Worm (Caenorhabditis elegans) whole organism, young adult: ENCODE data around the gene F13E9.16.
A peak's percentile ranks its signal among the peaks of the same experiment; 100 is the strongest.

ENCODE experiments used
- B0261.1 ChIP-seq: sonication (generic microtip); optimal IDR thresholded peaks from 2 replicates; lab custom pipeline; 2016; ENCODE audit warnings: mild to moderate bottlenecking, missing genetic modification characterization, moderate library complexity, missing compliant biosample characterization
- C06A6.2 ChIP-seq: fragments of 200-800 bp; sonication (Bioruptor generic); conservative IDR thresholded peaks from 2 replicates; pipeline ENCODE4 v1.3.6; 2022; ENCODE audit warnings: missing genetic modification characterization, missing compliant biosample characterization
- C17E4.6 ChIP-seq: fragments of 200-800 bp; sonication (Bioruptor generic); IDR thresholded peaks from 2 replicates; pipeline ENCODE4 v1.3.6; 2022; ENCODE audit warnings: missing genetic modification reagents, missing genetic modification characterization, missing compliant biosample characterization
- F10E7.11 ChIP-seq: sonication (generic microtip); optimal IDR thresholded peaks from 2 replicates; lab custom pipeline; 2017; ENCODE audit warnings: mild to moderate bottlenecking, missing genetic modification characterization, moderate library complexity, missing compliant biosample characterization
- F22D6.2 ChIP-seq: sonication (generic microtip); optimal IDR thresholded peaks from 2 replicates; lab custom pipeline; 2016; ENCODE audit warnings: mild to moderate bottlenecking, missing genetic modification characterization, missing compliant biosample characterization
- F23B12.7 ChIP-seq: sonication (generic microtip); optimal IDR thresholded peaks from 2 replicates; lab custom pipeline; 2017; ENCODE audit warnings: missing genetic modification characterization, mild to moderate bottlenecking, missing compliant biosample characterization, antibody characterized with exemption, moderate library complexity; ENCODE audit not compliant: insufficient read depth
- F33H1.4 ChIP-seq: fragments of 200-800 bp; sonication (Bioruptor generic); IDR thresholded peaks from 2 replicates; pipeline ENCODE4 v1.3.6; 2022; ENCODE audit warnings: missing genetic modification reagents, missing genetic modification characterization, missing compliant biosample characterization
- F37B4.10 ChIP-seq: fragments of 200-800 bp; sonication (Bioruptor generic); IDR thresholded peaks from 2 replicates; pipeline ENCODE4 v1.3.6; 2022; ENCODE audit warnings: missing genetic modification characterization, missing compliant biosample characterization
- F55B11.4 ChIP-seq: sonication (generic microtip); optimal IDR thresholded peaks from 2 replicates; lab custom pipeline; 2016; ENCODE audit warnings: missing compliant biosample characterization, missing genetic modification characterization, borderline replicate concordance; ENCODE audit not compliant: insufficient read depth
- K11D2.4 ChIP-seq: fragments of 200-800 bp; sonication (Bioruptor generic); IDR thresholded peaks from 2 replicates; pipeline ENCODE4 v1.3.6; 2022; ENCODE audit warnings: missing genetic modification reagents, missing genetic modification characterization, missing compliant biosample characterization
- K12H6.12 ChIP-seq: fragments of 200-800 bp; sonication (Bioruptor generic); optimal IDR thresholded peaks from 2 replicates; lab custom pipeline; 2018; ENCODE audit warnings: mild to moderate bottlenecking, missing genetic modification characterization, missing compliant biosample characterization
- Y56A3A.18 ChIP-seq: fragments of 200-800 bp; sonication (Bioruptor generic); IDR thresholded peaks from 2 replicates; pipeline ENCODE4 v1.3.6; 2022; ENCODE audit warnings: missing genetic modification reagents, missing genetic modification characterization, missing compliant biosample characterization
- Y67H2A.10 ChIP-seq: fragments of 200-800 bp; sonication (Bioruptor generic); conservative IDR thresholded peaks from 2 replicates; pipeline ENCODE4 v1.3.6; 2022; ENCODE audit warnings: missing genetic modification reagents, missing genetic modification characterization, missing compliant biosample characterization
- Y79H2A.3 ChIP-seq: fragments of 200-800 bp; sonication (Bioruptor generic); conservative IDR thresholded peaks from 2 replicates; pipeline ENCODE4 v1.3.6; 2022; ENCODE audit warnings: missing genetic modification reagents, missing genetic modification characterization, missing compliant biosample characterization
- akir-1 ChIP-seq: fragments of 200-800 bp; sonication (Bioruptor generic); optimal IDR thresholded peaks from 2 replicates; lab custom pipeline; 2018; ENCODE audit warnings: mild to moderate bottlenecking, missing genetic modification characterization, moderate library complexity, missing compliant biosample characterization
- aptf-2 ChIP-seq: fragments of 200-800 bp; sonication (Bioruptor generic); conservative IDR thresholded peaks from 2 replicates; pipeline ENCODE4 v1.3.6; 2022; ENCODE audit warnings: missing genetic modification reagents, missing genetic modification characterization, missing compliant biosample characterization
- attf-6 ChIP-seq: fragments of 200-800 bp; sonication (Bioruptor generic); IDR thresholded peaks from 2 replicates; pipeline ENCODE4 v1.3.6; 2022; ENCODE audit warnings: missing genetic modification reagents, missing genetic modification characterization, missing compliant biosample characterization
- bed-1 ChIP-seq: fragments of 200-800 bp; sonication (Bioruptor generic); IDR thresholded peaks from 2 replicates; pipeline ENCODE4 v1.3.6; 2022; ENCODE audit warnings: missing genetic modification reagents, missing genetic modification characterization, missing compliant biosample characterization
- bed-2 ChIP-seq: fragments of 200-800 bp; sonication (Bioruptor generic); IDR thresholded peaks from 2 replicates; pipeline ENCODE4 v1.3.6; 2022; ENCODE audit warnings: missing genetic modification reagents, missing genetic modification characterization, missing compliant biosample characterization
- cebp-1 ChIP-seq, 2 experiments: fragments of 200-800 bp in 1 of 2; sonication (Bioruptor generic) in 1 of 2; sonication (generic microtip) in 1 of 2; IDR thresholded peaks in 1 of 2; optimal IDR thresholded peaks in 1 of 2; 2 replicates each; pipeline versions ENCODE4 v1.3.6 to Lab custom; 2017 to 2022; ENCODE audit warnings: missing compliant biosample characterization in 2 of 2, missing genetic modification characterization in 2 of 2, mild to moderate bottlenecking in 1 of 2, missing genetic modification reagents in 1 of 2, moderate library complexity in 1 of 2
- ceh-58 ChIP-seq: fragments of 200-800 bp; sonication (Bioruptor generic); IDR thresholded peaks from 2 replicates; pipeline ENCODE4 v1.3.6; 2022; ENCODE audit warnings: missing genetic modification characterization, missing compliant biosample characterization
- die-1 ChIP-seq: sonication (generic microtip); optimal IDR thresholded peaks from 2 replicates; lab custom pipeline; 2016; ENCODE audit warnings: missing genotype, mild to moderate bottlenecking, missing genetic modification characterization, missing compliant biosample characterization
- dox-1 ChIP-seq: fragments of 200-800 bp; sonication (Bioruptor generic); IDR thresholded peaks from 2 replicates; pipeline ENCODE4 v1.3.6; 2022; ENCODE audit warnings: missing genetic modification reagents, missing genetic modification characterization, missing compliant biosample characterization
- dpff-1 ChIP-seq: sonication (generic microtip); optimal IDR thresholded peaks from 2 replicates; lab custom pipeline; 2017; ENCODE audit warnings: mild to moderate bottlenecking, missing genetic modification characterization, missing compliant biosample characterization
- egl-18 ChIP-seq: fragments of 200-800 bp; sonication (Bioruptor generic); IDR thresholded peaks from 2 replicates; pipeline ENCODE4 v1.3.6; 2022; ENCODE audit warnings: missing genetic modification reagents, missing genetic modification characterization, missing compliant biosample characterization
- him-1 ChIP-seq: sonication (generic microtip); optimal IDR thresholded peaks from 2 replicates; lab custom pipeline; 2016; ENCODE audit warnings: missing genotype, missing genetic modification reagents, missing genetic modification characterization, missing compliant biosample characterization
- hlh-12 ChIP-seq: sonication (generic microtip); optimal IDR thresholded peaks from 2 replicates; lab custom pipeline; 2016; ENCODE audit warnings: missing genetic modification characterization, missing compliant biosample characterization
- hlh-26 ChIP-seq: fragments of 200-800 bp; sonication (Bioruptor generic); conservative IDR thresholded peaks from 2 replicates; pipeline ENCODE4 v1.3.6; 2022; ENCODE audit warnings: missing genetic modification reagents, missing genetic modification characterization, missing compliant biosample characterization
- lag-1 ChIP-seq: fragments of 200-800 bp; sonication (Bioruptor generic); IDR thresholded peaks from 2 replicates; pipeline ENCODE4 v1.3.6; 2022; ENCODE audit warnings: missing genetic modification reagents, missing genetic modification characterization, missing compliant biosample characterization
- let-526 ChIP-seq: fragments of 200-800 bp; sonication (Bioruptor generic); IDR thresholded peaks from 2 replicates; pipeline ENCODE4 v1.3.6; 2022; ENCODE audit warnings: missing genetic modification reagents, missing genetic modification characterization, missing compliant biosample characterization
- let-607 ChIP-seq, 2 experiments: fragments of 200-800 bp in 1 of 2; sonication (Bioruptor generic) in 1 of 2; sonication (generic microtip) in 1 of 2; optimal IDR thresholded peaks; 2 replicates each; lab custom pipeline; 2016 to 2018; ENCODE audit warnings: mild to moderate bottlenecking in 2 of 2, missing compliant biosample characterization in 2 of 2, missing genetic modification characterization in 2 of 2, moderate library complexity in 2 of 2, missing genotype in 1 of 2
- lin-54 ChIP-seq: fragments of 200-800 bp; sonication (Bioruptor generic); optimal IDR thresholded peaks from 2 replicates; lab custom pipeline; 2018; ENCODE audit warnings: mild to moderate bottlenecking, missing genetic modification characterization, missing compliant biosample characterization
- madf-10 ChIP-seq: sonication (generic microtip); optimal IDR thresholded peaks from 2 replicates; lab custom pipeline; 2016; ENCODE audit warnings: mild to moderate bottlenecking, missing genetic modification characterization, missing compliant biosample characterization
- mes-4 ChIP-seq: sonication (generic microtip); optimal IDR thresholded peaks from 2 replicates; lab custom pipeline; 2016; ENCODE audit warnings: missing genotype, missing genetic modification characterization, missing compliant biosample characterization
- mxl-1 ChIP-seq: sonication (generic microtip); optimal IDR thresholded peaks from 2 replicates; lab custom pipeline; 2016; ENCODE audit warnings: missing genetic modification characterization, missing compliant biosample characterization
- nhr-120 ChIP-seq: fragments of 200-800 bp; sonication (Bioruptor generic); IDR thresholded peaks from 2 replicates; pipeline ENCODE4 v1.3.6; 2022; ENCODE audit warnings: missing genetic modification characterization, missing compliant biosample characterization
- nhr-179 ChIP-seq: sonication (generic microtip); optimal IDR thresholded peaks from 2 replicates; lab custom pipeline; 2016; ENCODE audit warnings: mild to moderate bottlenecking, missing genetic modification characterization, missing compliant biosample characterization
- nhr-80 ChIP-seq: sonication (generic microtip); optimal IDR thresholded peaks from 2 replicates; lab custom pipeline; 2016; ENCODE audit warnings: missing genetic modification characterization, missing compliant biosample characterization
- pbrm-1 ChIP-seq: fragments of 200-800 bp; sonication (Bioruptor generic); IDR thresholded peaks from 2 replicates; pipeline ENCODE4 v1.3.6; 2022; ENCODE audit warnings: missing genetic modification reagents, missing genetic modification characterization, missing compliant biosample characterization
- repo-1 ChIP-seq: sonication (generic microtip); optimal IDR thresholded peaks from 2 replicates; lab custom pipeline; 2017; ENCODE audit warnings: mild to moderate bottlenecking, missing genetic modification characterization, missing compliant biosample characterization
- sdz-38 ChIP-seq: sonication (generic microtip); optimal IDR thresholded peaks from 2 replicates; lab custom pipeline; 2016; ENCODE audit warnings: missing genotype, missing genetic modification characterization, missing compliant biosample characterization
- snpc-1.1 ChIP-seq: sonication (generic microtip); optimal IDR thresholded peaks from 2 replicates; lab custom pipeline; 2017; ENCODE audit warnings: missing genetic modification characterization, mild to moderate bottlenecking, missing compliant biosample characterization, antibody characterized with exemption, moderate library complexity, missing genotype, missing genetic modification reagents; ENCODE audit not compliant: insufficient read depth
- somi-1 ChIP-seq: fragments of 200-800 bp; sonication (Bioruptor generic); optimal IDR thresholded peaks from 2 replicates; lab custom pipeline; 2018; ENCODE audit warnings: mild to moderate bottlenecking, missing genetic modification characterization, missing compliant biosample characterization
- tbx-9 ChIP-seq: sonication (generic microtip); optimal IDR thresholded peaks from 2 replicates; lab custom pipeline; 2016; ENCODE audit warnings: borderline replicate concordance, missing genetic modification characterization, inconsistent platforms, missing compliant biosample characterization
- tlf-1 ChIP-seq: fragments of 200-800 bp; sonication (Bioruptor generic); optimal IDR thresholded peaks from 2 replicates; lab custom pipeline; 2018; ENCODE audit warnings: mild to moderate bottlenecking, missing genetic modification characterization, missing compliant biosample characterization
- unc-130 ChIP-seq: sonication (generic microtip); optimal IDR thresholded peaks from 2 replicates; lab custom pipeline; 2016; ENCODE audit warnings: missing genetic modification reagents, missing genetic modification characterization, missing compliant biosample characterization
- ztf-26 ChIP-seq: sonication (generic microtip); optimal IDR thresholded peaks from 2 replicates; lab custom pipeline; 2017; ENCODE audit warnings: missing genetic modification characterization, missing compliant biosample characterization
- ztf-3 ChIP-seq: fragments of 200-800 bp; sonication (Bioruptor generic); optimal IDR thresholded peaks from 2 replicates; lab custom pipeline; 2018; ENCODE audit warnings: mild to moderate bottlenecking, missing genetic modification characterization, missing compliant biosample characterization

F13E9.16 gene

ce11 chrIV:10935336-10935735, 48.2 kb upstream of the F13E9.16 start (continued):
- TF ChIP-seq let-526 (GFP tag; lab: Robert Waterston, UW) (peak; percentile 89), C17E4.6 (GFP tag; lab: Robert Waterston, UW) (no peak), somi-1 (GFP tag; lab: Kevin White, UChicago) (peak; percentile 91), B0261.1 (tag; lab: Kevin White, UChicago) (no peak), ztf-26 (tag; lab: Kevin White, UChicago) (peak; percentile 31), akir-1 (GFP tag; lab: Kevin White, UChicago) (no peak), nhr-179 (tag; lab: Kevin White, UChicago) (no peak), nhr-80 (tag; lab: Kevin White, UChicago) (no peak), nhr-120 (GFP tag; lab: Robert Waterston, UW) (no peak), F55B11.4 (tag; lab: Kevin White, UChicago) (no peak), let-607 (tag; optimal IDR thresholded peaks at IDR 0.05; lab: Kevin White, UChicago) (peak in 1 of 2 experiments; percentile 14), ceh-58 (GFP tag; lab: Robert Waterston, UW) (no peak), Y67H2A.10 (GFP tag; lab: Robert Waterston, UW) (peak; percentile 70; the same call in 1 of the 2 replicates), Y79H2A.3 (GFP tag; lab: Robert Waterston, UW) (no peak), unc-130 (GFP tag; lab: Kevin White, UChicago) (no peak), hlh-26 (GFP tag; lab: Robert Waterston, UW) (no peak), F23B12.7 (tag; lab: Kevin White, UChicago) (no peak), F22D6.2 (peak; percentile 18), F33H1.4 (GFP tag; lab: Robert Waterston, UW) (no peak), sdz-38 (tag; lab: Kevin White, UChicago) (no peak), hlh-12 (tag; lab: Kevin White, UChicago) (no peak), snpc-1.1 (tag; lab: Kevin White, UChicago) (no peak), cebp-1 (GFP tag; IDR thresholded peaks at IDR 0.05; lab: Robert Waterston, UW) (peak; percentile 45), cebp-1 (tag; optimal IDR thresholded peaks at IDR 0.05; lab: Kevin White, UChicago) (peak; percentile 85), lin-54 (GFP tag; lab: Kevin White, UChicago) (peak; percentile 62), him-1 (tag; lab: Kevin White, UChicago) (no peak), C06A6.2 (GFP tag; lab: Robert Waterston, UW) (peak; percentile 66; the same call in 1 of the 2 replicates), mes-4 (tag; lab: Kevin White, UChicago) (no peak), attf-6 (no peak)

ce11 chrIV:10934786-10935185, 47.6 kb upstream of the F13E9.16 start:
- no peak for TF ChIP-seq Y56A3A.18
- TF ChIP-seq tlf-1 (GFP tag; lab: Kevin White, UChicago) = no peak
- no peak for TF ChIP-seq bed-1 (GFP tag; lab: Robert Waterston, UW)
- no peak for TF ChIP-seq F37B4.10 (GFP tag; lab: Robert Waterston, UW)
- TF ChIP-seq lag-1 (GFP tag; lab: Robert Waterston, UW) = no peak
- no peak for TF ChIP-seq bed-2 (GFP tag; lab: Robert Waterston, UW)
- no peak for TF ChIP-seq tbx-9 (tag; lab: Kevin White, UChicago)
- TF ChIP-seq pbrm-1 (GFP tag; lab: Robert Waterston, UW) = 0 out of 2 replicates have a peak, but pooled peaks have one; percentile 5
- no peak for TF ChIP-seq madf-10 (tag; lab: Kevin White, UChicago)
- no peak for TF ChIP-seq aptf-2 (GFP tag; lab: Robert Waterston, UW)
- no peak for TF ChIP-seq die-1 (tag; lab: Kevin White, UChicago)
- no peak for TF ChIP-seq ztf-3 (GFP tag; lab: Kevin White, UChicago)
- TF ChIP-seq repo-1 (tag; lab: Kevin White, UChicago) = no peak
- no peak for TF ChIP-seq F10E7.11 (tag; lab: Kevin White, UChicago)
- no peak for TF ChIP-seq dox-1 (GFP tag; lab: Robert Waterston, UW)
- TF ChIP-seq K11D2.4 (GFP tag; lab: Robert Waterston, UW) = no peak
- no peak for TF ChIP-seq mxl-1 (tag; lab: Kevin White, UChicago)
- no peak for TF ChIP-seq dpff-1 (tag; lab: Kevin White, UChicago)
- TF ChIP-seq K12H6.12 (tag; lab: Kevin White, UChicago) = no peak
- TF ChIP-seq egl-18 (GFP tag; lab: Robert Waterston, UW) = no peak
- TF ChIP-seq C17E4.6 (GFP tag; lab: Robert Waterston, UW) = 0 out of 2 replicates have a peak, but pooled peaks have one; percentile 7
